Fruit fly (Drosophila melanogaster): ENCODE data around the gene CG31244.

DNA sequence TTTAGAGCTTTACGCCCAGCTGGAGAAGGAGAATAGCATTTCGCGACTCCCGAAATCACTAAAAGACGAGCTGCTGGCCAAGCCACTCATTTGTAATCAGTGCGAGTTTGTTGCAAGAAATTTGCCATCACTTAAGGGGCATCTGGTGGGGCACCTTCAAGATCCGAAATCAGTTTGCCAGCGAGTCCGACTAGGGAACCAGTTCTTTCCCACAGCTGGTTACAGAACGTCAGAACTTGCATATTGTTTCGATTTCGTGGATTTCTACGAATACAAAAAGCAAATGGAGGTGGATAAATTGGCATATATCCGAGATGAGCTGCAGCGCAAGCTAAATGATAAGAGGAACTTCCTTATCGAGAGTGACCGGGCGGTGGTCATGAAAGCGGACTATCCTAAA, 5.9 kb upstream of the CG31244 start:
- TF ChIP-seq Ets98B (GFP tag; IDR thresholded peaks at IDR 0.05), result no peak
- TF ChIP-seq CG10348 (GFP tag; IDR thresholded peaks at IDR 0.05), result no peak
- TF ChIP-seq CG4496 (GFP tag; IDR thresholded peaks at IDR 0.05), result no peak
- no peak for TF ChIP-seq EcR (GFP tag; optimal IDR thresholded peaks at IDR 0.05)
- no peak for TF ChIP-seq CG13204 (GFP tag; optimal IDR thresholded peaks at IDR 0.05)
- TF ChIP-seq D1 (tag; optimal IDR thresholded peaks at IDR 0.05), result no peak
- TF ChIP-seq CG9948 (tag; optimal IDR thresholded peaks at IDR 0.05), result no peak
- no peak for TF ChIP-seq fd96Ca (GFP tag; IDR thresholded peaks at IDR 0.05)
- no peak for TF ChIP-seq rn (GFP tag; IDR thresholded peaks at IDR 0.05)
- no peak for TF ChIP-seq CG8159 (tag; optimal IDR thresholded peaks at IDR 0.05)
- no peak for TF ChIP-seq Snoo (tag; optimal IDR thresholded peaks at IDR 0.05)
- TF ChIP-seq CG32121 (GFP tag; IDR thresholded peaks at IDR 0.05), result no peak
- no peak for TF ChIP-seq gl (tag; optimal IDR thresholded peaks at IDR 0.05)
